Worm (Caenorhabditis elegans): ENCODE measurements around the gene F19H6.4.

- TF ChIP-seq mep-1 (tag; optimal IDR thresholded peaks at IDR 0.05) = no peak
- TF ChIP-seq elt-1 (tag; optimal IDR thresholded peaks at IDR 0.05; ENCODE audit: borderline replicate concordance, insufficient read depth) = no peak
- TF ChIP-seq nhr-28 (tag; optimal IDR thresholded peaks at IDR 0.05) = no peak
- no peak for TF ChIP-seq nhr-76 (tag; optimal IDR thresholded peaks at IDR 0.05)
- TF ChIP-seq elt-3 (tag; optimal IDR thresholded peaks at IDR 0.05) = no peak
- TF ChIP-seq lsy-2 (tag; optimal IDR thresholded peaks at IDR 0.05) = no peak
- TF ChIP-seq snpc-4 (tag; optimal IDR thresholded peaks at IDR 0.05) = no peak
- TF ChIP-seq unc-120 (tag; optimal IDR thresholded peaks at IDR 0.05; ENCODE audit: poor library complexity, severe bottlenecking) = peak; percentile 32
- no peak for TF ChIP-seq bed-3 (GFP tag; optimal IDR thresholded peaks at IDR 0.05)
These were observed 41.8 kb downstream of the F19H6.4 start for ce11 chrX:12407297-12407696.

Measured in whole organism, mixed stage, embryonic.